Fruit fly (Drosophila melanogaster) whole organism, embryonic: Measurements from ENCODE around the gene Trf5.

Source experiments
- Abd-B ChIP-seq: fragments of 200-800 bp; sonication (Bioruptor generic); optimal IDR thresholded peaks from 2 replicates; lab custom pipeline; 2018; ENCODE audit warnings: missing biosample characterization, mild to moderate bottlenecking, missing genetic modification characterization, moderate library complexity
- Adf1 ChIP-seq: fragments of 200-800 bp; sonication (Bioruptor generic); IDR thresholded peaks from 2 replicates; pipeline ENCODE4 v1.3.6; 2022; ENCODE audit warnings: missing biosample characterization, missing genetic modification characterization
- CG10274 ChIP-seq: fragments of 200-800 bp; sonication (Bioruptor generic); optimal IDR thresholded peaks from 3 replicates; lab custom pipeline; 2017; ENCODE audit warnings: missing biosample characterization, mild to moderate bottlenecking, missing genetic modification characterization
- CG10565 ChIP-seq: fragments of 200-800 bp; sonication (Bioruptor generic); optimal IDR thresholded peaks from 3 replicates; lab custom pipeline; 2016; ENCODE audit warnings: missing biosample characterization, mild to moderate bottlenecking, missing genetic modification characterization
- CG11696 ChIP-seq: fragments of 200-800 bp; sonication (Bioruptor generic); IDR thresholded peaks from 2 replicates; pipeline ENCODE4 v1.3.6; 2022; ENCODE audit warnings: missing biosample characterization, missing genetic modification characterization
- CG1233 ChIP-seq: fragments of 200-800 bp; sonication (Bioruptor generic); optimal IDR thresholded peaks from 4 replicates; lab custom pipeline; 2018; ENCODE audit warnings: missing biosample characterization, mild to moderate bottlenecking, missing genetic modification characterization
- CG12769 ChIP-seq: fragments of 200-800 bp; sonication (Bioruptor generic); optimal IDR thresholded peaks from 2 replicates; lab custom pipeline; 2019; ENCODE audit warnings: missing biosample characterization, mild to moderate bottlenecking, missing genetic modification characterization, moderate library complexity
- CG16815 ChIP-seq: fragments of 200-800 bp; sonication (Bioruptor generic); optimal IDR thresholded peaks from 3 replicates; lab custom pipeline; 2017; ENCODE audit warnings: missing biosample characterization, mild to moderate bottlenecking, missing genetic modification characterization
- CG17385 ChIP-seq: fragments of 200-800 bp; sonication (Bioruptor generic); optimal IDR thresholded peaks from 3 replicates; lab custom pipeline; 2018; ENCODE audit warnings: missing biosample characterization, mild to moderate bottlenecking, missing genetic modification characterization
- CG2120 ChIP-seq: fragments of 200-800 bp; sonication (Bioruptor generic); optimal IDR thresholded peaks from 3 replicates; lab custom pipeline; 2016; ENCODE audit warnings: missing biosample characterization, missing genetic modification characterization
- CG31224 ChIP-seq: fragments of 200-800 bp; sonication (Bioruptor generic); IDR thresholded peaks from 2 replicates; pipeline ENCODE4 v1.3.6; 2022; ENCODE audit warnings: missing biosample characterization, missing genetic modification characterization
- CG31441 ChIP-seq: fragments of 200-800 bp; sonication (Bioruptor generic); IDR thresholded peaks from 2 replicates; pipeline ENCODE4 v1.3.6; 2022; ENCODE audit warnings: missing biosample characterization, missing genetic modification characterization
- CG3847 ChIP-seq: fragments of 200-800 bp; sonication (Bioruptor generic); IDR thresholded peaks from 2 replicates; pipeline ENCODE4 v1.3.6; 2022; ENCODE audit warnings: missing biosample characterization, missing genetic modification characterization
- CG4282 ChIP-seq: fragments of 200-800 bp; sonication (Bioruptor generic); optimal IDR thresholded peaks from 2 replicates; lab custom pipeline; 2016; ENCODE audit warnings: missing biosample characterization, missing genetic modification characterization
- CG4617 ChIP-seq: fragments of 200-800 bp; sonication (Bioruptor generic); optimal IDR thresholded peaks from 3 replicates; lab custom pipeline; 2016; ENCODE audit warnings: missing biosample characterization, missing genetic modification characterization, borderline replicate concordance
- CG7928 ChIP-seq: fragments of 200-800 bp; sonication (Bioruptor generic); optimal IDR thresholded peaks from 2 replicates; lab custom pipeline; 2017; ENCODE audit warnings: missing biosample characterization, mild to moderate bottlenecking, missing genetic modification characterization
- CG8281 ChIP-seq: fragments of 200-800 bp; sonication (Bioruptor generic); optimal IDR thresholded peaks from 2 replicates; lab custom pipeline; 2018; ENCODE audit warnings: missing biosample characterization, mild to moderate bottlenecking, missing genetic modification characterization, moderate library complexity
- CG8290 ChIP-seq, 3 experiments: fragments of 200-800 bp; sonication (Bioruptor generic); optimal IDR thresholded peaks; 2 replicates each; lab custom pipeline; 2016 to 2019; ENCODE audit warnings: missing biosample characterization in 3 of 3, missing genetic modification characterization in 3 of 3, mild to moderate bottlenecking in 2 of 3, moderate library complexity in 1 of 3
- CG9932 ChIP-seq: fragments of 200-800 bp; sonication (Bioruptor generic); IDR thresholded peaks from 2 replicates; pipeline ENCODE4 v1.3.6; 2022; ENCODE audit warnings: missing biosample characterization, missing genetic modification characterization
- D19B ChIP-seq: fragments of 200-800 bp; sonication (Bioruptor generic); optimal IDR thresholded peaks from 2 replicates; lab custom pipeline; 2017; ENCODE audit warnings: missing biosample characterization, mild to moderate bottlenecking, missing genetic modification characterization
- Deaf1 ChIP-seq: fragments of 200-800 bp; optimal IDR thresholded peaks from 3 replicates; lab custom pipeline; 2019; ENCODE audit warnings: missing biosample characterization, mild to moderate bottlenecking, missing genetic modification characterization, moderate library complexity
- Drgx ChIP-seq: fragments of 200-800 bp; sonication (Bioruptor generic); IDR thresholded peaks from 2 replicates; pipeline ENCODE4 v1.3.6; 2022; ENCODE audit warnings: missing biosample characterization, missing genetic modification characterization
- E2f1 ChIP-seq: fragments of 200-800 bp; sonication (Bioruptor generic); IDR thresholded peaks from 2 replicates; pipeline ENCODE4 v1.3.6; 2022; ENCODE audit warnings: missing biosample characterization, missing genetic modification characterization
- Fer2 ChIP-seq: fragments of 200-800 bp; sonication (Bioruptor generic); optimal IDR thresholded peaks from 2 replicates; lab custom pipeline; 2018; ENCODE audit warnings: missing biosample characterization, mild to moderate bottlenecking, missing genetic modification characterization, moderate library complexity
- Hmx ChIP-seq: fragments of 200-800 bp; sonication (Bioruptor generic); optimal IDR thresholded peaks from 2 replicates; lab custom pipeline; 2016; ENCODE audit warnings: missing biosample characterization, missing genetic modification characterization
- Med ChIP-seq: fragments of 200-800 bp; sonication (Bioruptor generic); peaks from one replicate; lab custom pipeline; 2016; ENCODE audit warnings: missing biosample characterization, missing genetic modification characterization, mild to moderate bottlenecking, inconsistent platforms, moderate library complexity
- Spps ChIP-seq: fragments of 200-800 bp; sonication (Bioruptor generic); optimal IDR thresholded peaks from 2 replicates; lab custom pipeline; 2018; ENCODE audit warnings: missing biosample characterization, mild to moderate bottlenecking, missing genetic modification characterization
- Tbp ChIP-seq: fragments of >200 bp; optimal IDR thresholded peaks from 2 replicates; lab custom pipeline; 2018; ENCODE audit warnings: missing biosample characterization, missing genetic modification characterization
- br ChIP-seq: fragments of >200 bp; optimal IDR thresholded peaks from 2 replicates; lab custom pipeline; 2017
- bsh ChIP-seq, 2 experiments: fragments of 200-800 bp; sonication (Bioruptor generic); optimal IDR thresholded peaks; 2 replicates each; lab custom pipeline; 2017 to 2018; ENCODE audit warnings: mild to moderate bottlenecking in 2 of 2, missing biosample characterization in 2 of 2, missing genetic modification characterization in 2 of 2, moderate library complexity in 1 of 2
- btn ChIP-seq: fragments of 200-800 bp; sonication (Bioruptor generic); optimal IDR thresholded peaks from 2 replicates; lab custom pipeline; 2016; ENCODE audit warnings: missing biosample characterization, missing genetic modification characterization
- cad ChIP-seq: fragments of >200 bp; optimal IDR thresholded peaks from 2 replicates; lab custom pipeline; 2017; ENCODE audit warnings: missing biosample characterization, missing genetic modification characterization
- chinmo ChIP-seq: fragments of 200-800 bp; sonication (Bioruptor generic); IDR thresholded peaks from 4 replicates; pipeline ENCODE4 v1.3.6; 2022; ENCODE audit warnings: missing biosample characterization, missing genetic modification characterization; ENCODE audit not compliant: partially characterized antibody
- chm ChIP-seq: fragments of 200-800 bp; sonication (Bioruptor generic); IDR thresholded peaks from 2 replicates; pipeline ENCODE4 v1.3.6; 2022; ENCODE audit warnings: missing biosample characterization, missing genetic modification characterization
- crp ChIP-seq, 2 experiments: fragments of 200-800 bp; sonication (Bioruptor generic); optimal IDR thresholded peaks; 2 replicates in 1 of 2; 3 replicates in 1 of 2; lab custom pipeline; 2017; ENCODE audit warnings: missing biosample characterization in 2 of 2, missing genetic modification characterization in 2 of 2, mild to moderate bottlenecking in 1 of 2, moderate library complexity in 1 of 2
- danr ChIP-seq: fragments of 200-800 bp; sonication (Bioruptor generic); IDR thresholded peaks from 2 replicates; pipeline ENCODE4 v1.3.6; 2022; ENCODE audit warnings: missing biosample characterization, missing genetic modification characterization
- en ChIP-seq: fragments of 200-800 bp; sonication (Bioruptor generic); optimal IDR thresholded peaks from 2 replicates; lab custom pipeline; 2016; ENCODE audit warnings: missing biosample characterization, missing genetic modification characterization
- fu2 ChIP-seq: fragments of 200-800 bp; sonication (Bioruptor generic); optimal IDR thresholded peaks from 2 replicates; lab custom pipeline; 2016; ENCODE audit warnings: missing biosample characterization, missing genetic modification characterization
- grn ChIP-seq: fragments of 200-800 bp; sonication (Bioruptor generic); optimal IDR thresholded peaks from 3 replicates; lab custom pipeline; 2017; ENCODE audit warnings: missing biosample characterization, missing genetic modification characterization
- inv ChIP-seq: fragments of 200-800 bp; sonication (Bioruptor generic); IDR thresholded peaks from 2 replicates; pipeline ENCODE4 v1.3.6; 2022; ENCODE audit warnings: missing biosample characterization, missing genetic modification characterization; ENCODE audit not compliant: partially characterized antibody
- lmd ChIP-seq: fragments of 200-800 bp; sonication (Bioruptor generic); IDR thresholded peaks from 2 replicates; pipeline ENCODE4 v1.3.6; 2022; ENCODE audit warnings: missing biosample characterization, missing genetic modification characterization
- nom ChIP-seq: fragments of 200-800 bp; sonication (Bioruptor generic); optimal IDR thresholded peaks from 2 replicates; lab custom pipeline; 2017; ENCODE audit warnings: missing biosample characterization, missing genetic modification characterization, mild to moderate bottlenecking, moderate library complexity, missing genetic modification reagents
- onecut ChIP-seq: fragments of 200-800 bp; sonication (Bioruptor generic); IDR thresholded peaks from 2 replicates; pipeline ENCODE4 v1.3.6; 2022; ENCODE audit warnings: missing biosample characterization, missing genetic modification characterization
- pho ChIP-seq: fragments of 200-800 bp; sonication (Bioruptor generic); optimal IDR thresholded peaks from 2 replicates; lab custom pipeline; 2016; ENCODE audit warnings: missing biosample characterization, missing genetic modification characterization
- pum ChIP-seq: fragments of 200-800 bp; sonication (Bioruptor generic); optimal IDR thresholded peaks from 2 replicates; lab custom pipeline; 2016; ENCODE audit warnings: missing biosample characterization, missing genetic modification characterization
- rib ChIP-seq: fragments of 200-800 bp; sonication (Bioruptor generic); IDR thresholded peaks from 2 replicates; pipeline ENCODE4 v1.3.6; 2022; ENCODE audit warnings: missing biosample characterization, missing genetic modification characterization
- shn ChIP-seq: fragments of 200-800 bp; sonication (Bioruptor generic); optimal IDR thresholded peaks from 3 replicates; lab custom pipeline; 2016; ENCODE audit warnings: missing biosample characterization, missing genetic modification characterization
- sug ChIP-seq: fragments of 200-800 bp; optimal IDR thresholded peaks from 2 replicates; lab custom pipeline; 2019; ENCODE audit warnings: missing biosample characterization, mild to moderate bottlenecking, missing genetic modification characterization, moderate library complexity
- ttk ChIP-seq: fragments of 200-800 bp; sonication (Bioruptor generic); IDR thresholded peaks from 2 replicates; pipeline ENCODE4 v2.1.2; 2022; ENCODE audit warnings: missing biosample characterization, missing genetic modification characterization
- unc-4 ChIP-seq: fragments of 200-800 bp; sonication (Bioruptor generic); IDR thresholded peaks from 2 replicates; pipeline ENCODE4 v1.3.6; 2022; ENCODE audit warnings: missing biosample characterization, missing genetic modification characterization; ENCODE audit not compliant: partially characterized antibody
- wdn ChIP-seq: fragments of 200-800 bp; sonication (Bioruptor generic); IDR thresholded peaks from 2 replicates; pipeline ENCODE4 v1.3.6; 2022; ENCODE audit warnings: missing biosample characterization, missing genetic modification characterization

The Trf5 gene

DNA sequence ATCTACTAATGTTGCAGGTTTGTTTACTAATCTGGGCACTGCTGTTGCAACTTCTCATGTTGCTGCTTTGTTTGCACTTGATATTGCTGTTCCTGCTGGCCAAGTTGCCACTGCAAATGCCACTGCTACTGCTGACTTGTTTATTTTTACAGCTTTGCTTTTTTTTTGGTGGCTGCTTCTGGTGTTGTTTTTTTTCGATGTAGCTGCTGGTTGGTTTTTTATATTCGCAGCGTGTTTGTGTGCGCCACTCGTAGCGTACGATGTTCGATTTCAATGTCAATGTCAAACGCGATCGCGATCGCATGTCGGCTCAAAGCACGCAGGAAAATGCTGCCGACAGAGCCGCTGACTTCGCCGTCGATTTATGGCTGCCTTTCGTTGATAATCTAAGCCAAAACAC is 31.6 kb upstream of the Trf5 start:
- TF ChIP-seq ttk, result no peak
- TF ChIP-seq Drgx (GFP tag; lab: Robert Waterston, UW), result peak; percentile 37; the same call in 1 of the 2 replicates
- 0 out of 4 replicates have a peak, but pooled peaks have one; percentile 8 for TF ChIP-seq chinmo
- no peak for TF ChIP-seq CG4282 (GFP tag; lab: Kevin White, UChicago)
- no peak for TF ChIP-seq crp (GFP tag; optimal IDR thresholded peaks at IDR 0.05; lab: Kevin White, UChicago)
- no peak for TF ChIP-seq CG17385 (GFP tag; lab: Kevin White, UChicago)
- peak; percentile 14 for TF ChIP-seq Adf1
- no peak for TF ChIP-seq cad (GFP tag; lab: Kevin White, UChicago)
- peak; percentile 31 for TF ChIP-seq nom (GFP tag; lab: Kevin White, UChicago)
- TF ChIP-seq CG1233 (GFP tag; lab: Kevin White, UChicago), result no peak
- TF ChIP-seq grn (GFP tag; lab: Kevin White, UChicago), result peak; percentile 20
- peak in 1 of 2 experiments; percentile 41 for TF ChIP-seq bsh (GFP tag; optimal IDR thresholded peaks at IDR 0.05; lab: Kevin White, UChicago)
- no peak for TF ChIP-seq inv (GFP tag; lab: Robert Waterston, UW)
- TF ChIP-seq btn (GFP tag; lab: Kevin White, UChicago), result no peak
- no peak for TF ChIP-seq Hmx (GFP tag; lab: Kevin White, UChicago)
- no peak for TF ChIP-seq CG4617 (GFP tag; lab: Kevin White, UChicago)
- TF ChIP-seq Deaf1 (tag; lab: Kevin White, UChicago), result peak; percentile 29
- TF ChIP-seq Fer2 (tag; lab: Kevin White, UChicago), result no peak
- no peak for TF ChIP-seq D19B (GFP tag; lab: Kevin White, UChicago)

DNA sequence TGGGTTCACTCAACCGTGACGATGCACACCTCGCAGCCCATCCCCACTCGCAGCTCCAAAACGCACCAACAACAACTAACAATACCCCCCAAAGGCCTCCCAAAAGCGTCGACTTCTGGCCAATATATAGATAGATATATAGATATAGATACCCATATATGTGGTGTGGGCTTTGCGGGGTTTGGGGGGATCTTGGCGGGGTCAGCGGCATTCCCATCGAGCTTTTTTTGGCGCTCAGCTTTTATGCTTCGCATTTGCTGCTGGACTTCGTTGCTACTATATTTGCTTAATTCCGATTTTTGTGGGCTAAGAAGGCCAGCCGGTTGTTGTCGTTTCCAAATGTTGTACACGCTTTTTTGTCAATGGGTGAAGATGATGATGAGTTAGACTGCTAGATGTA is 31.1 kb upstream of the Trf5 start:
- TF ChIP-seq en (GFP tag; lab: Kevin White, UChicago) (no peak), pum (GFP tag; lab: Kevin White, UChicago) (no peak), pho (no peak), CG31441 (no peak), CG11696 (no peak), CG8290 (GFP tag; optimal IDR thresholded peaks at IDR 0.05; lab: Kevin White, UChicago) (no peak), CG8290 (tag; optimal IDR thresholded peaks at IDR 0.05; lab: Kevin White, UChicago) (peak in 1 of 2 experiments; percentile 2), chm (GFP tag; lab: Robert Waterston, UW) (peak; percentile 10; the same call in 1 of the 2 replicates), E2f1 (GFP tag; lab: Robert Waterston, UW) (no peak), CG2120 (GFP tag; lab: Kevin White, UChicago) (no peak), sug (tag; lab: Kevin White, UChicago) (peak; percentile 26), rib (GFP tag; lab: Robert Waterston, UW) (peak; percentile 74; the same call in 1 of the 2 replicates), CG16815 (GFP tag; lab: Kevin White, UChicago) (no peak), CG7928 (no peak), CG10274 (no peak), CG31224 (peak; percentile 51), CG9932 (no peak), Abd-B (no peak), CG8281 (no peak), CG3847 (GFP tag; lab: Robert Waterston, UW) (0 out of 2 replicates have a peak, but pooled peaks have one; percentile 21), wdn (GFP tag; lab: Robert Waterston, UW) (peak; percentile 4; the same call in 1 of the 2 replicates), shn (GFP tag; lab: Kevin White, UChicago) (no peak), fu2 (GFP tag; lab: Kevin White, UChicago) (no peak), br (lab: Kevin White, UChicago) (no peak), onecut (GFP tag; lab: Robert Waterston, UW) (no peak), Spps (tag; lab: Kevin White, UChicago) (no peak), CG12769 (tag; lab: Kevin White, UChicago) (peak; percentile 87), CG10565 (GFP tag; lab: Kevin White, UChicago) (no peak), danr (GFP tag; lab: Robert Waterston, UW) (no peak), Tbp (GFP tag; lab: Kevin White, UChicago) (no peak), unc-4 (GFP tag; lab: Robert Waterston, UW) (no peak), Med (peak; percentile 48), lmd (no peak)
